Worm (Caenorhabditis elegans) whole organism, L3 larva: ENCODE measurements around the gene emre-1.

Experiments used
- aly-2 ChIP-seq: fragments of 150-350 bp; optimal IDR thresholded peaks from 2 replicates; lab custom pipeline; 2014; ENCODE audit warnings: missing biosample characterization, missing genetic modification characterization
- ama-1 ChIP-seq: fragments of 150-350 bp; optimal IDR thresholded peaks from 2 replicates; lab custom pipeline; 2018
- ceh-16 ChIP-seq: sonication (generic microtip); optimal IDR thresholded peaks from 2 replicates; lab custom pipeline; 2017; ENCODE audit warnings: missing biosample characterization, missing genetic modification characterization
- ceh-28 ChIP-seq: fragments of 150-350 bp; optimal IDR thresholded peaks from 2 replicates; lab custom pipeline; 2014; ENCODE audit warnings: missing biosample characterization, missing genetic modification reagents, missing genetic modification characterization
- ceh-82 ChIP-seq: fragments of 150-350 bp; optimal IDR thresholded peaks from 2 replicates; lab custom pipeline; 2014; ENCODE audit warnings: missing biosample characterization, missing genetic modification characterization
- ceh-9 ChIP-seq: sonication (generic microtip); optimal IDR thresholded peaks from 2 replicates; lab custom pipeline; 2018; ENCODE audit warnings: missing biosample characterization, missing genetic modification characterization
- daf-12 ChIP-seq: fragments of 150-350 bp; optimal IDR thresholded peaks from 2 replicates; lab custom pipeline; 2014; ENCODE audit warnings: missing biosample characterization, missing genetic modification reagents, missing genetic modification characterization
- egl-5 ChIP-seq: fragments of 150-350 bp; optimal IDR thresholded peaks from 2 replicates; lab custom pipeline; 2017; ENCODE audit warnings: missing biosample characterization, missing genetic modification reagents, missing genetic modification characterization, inconsistent platforms
- elt-1 ChIP-seq: fragments of 150-350 bp; optimal IDR thresholded peaks from 2 replicates; lab custom pipeline; 2014; ENCODE audit warnings: missing biosample characterization, missing genetic modification characterization
- elt-2 ChIP-seq: sonication (generic microtip); optimal IDR thresholded peaks from 2 replicates; lab custom pipeline; 2016; ENCODE audit warnings: missing genetic modification reagents, mild to moderate bottlenecking, missing genetic modification characterization, missing compliant biosample characterization
- elt-3 ChIP-seq, 3 experiments: fragments of 150-350 bp in 1 of 3; sonication (generic microtip) in 2 of 3; optimal IDR thresholded peaks; 2 replicates in 2 of 3; 4 replicates in 1 of 3; lab custom pipeline; 2014 to 2017; ENCODE audit warnings: missing biosample characterization in 3 of 3, missing genetic modification characterization in 3 of 3
- eor-1 ChIP-seq, 2 experiments: fragments of 150-350 bp; optimal IDR thresholded peaks; 2 replicates each; lab custom pipeline; 2014 to 2018; ENCODE audit warnings: missing biosample characterization in 2 of 2, missing genetic modification characterization in 2 of 2
- fkh-10 ChIP-seq: sonication (generic microtip); optimal IDR thresholded peaks from 2 replicates; lab custom pipeline; 2017; ENCODE audit warnings: missing biosample characterization, missing genetic modification reagents, missing genetic modification characterization
- fkh-2 ChIP-seq: fragments of 150-350 bp; optimal IDR thresholded peaks from 2 replicates; lab custom pipeline; 2014; ENCODE audit warnings: missing biosample characterization, missing genetic modification reagents, missing genetic modification characterization
- fos-1 ChIP-seq: fragments of 150-350 bp; optimal IDR thresholded peaks from 2 replicates; lab custom pipeline; 2014; ENCODE audit warnings: missing biosample characterization, missing genetic modification characterization
- jun-1 ChIP-seq: fragments of 150-350 bp; optimal IDR thresholded peaks from 2 replicates; lab custom pipeline; 2014; ENCODE audit warnings: missing biosample characterization, missing genetic modification reagents, missing genetic modification characterization
- lin-15B ChIP-seq: fragments of 150-350 bp; optimal IDR thresholded peaks from 2 replicates; lab custom pipeline; 2014; ENCODE audit warnings: missing biosample characterization, missing genetic modification characterization
- lin-39 ChIP-seq: fragments of 150-350 bp; optimal IDR thresholded peaks from 2 replicates; lab custom pipeline; 2018; ENCODE audit warnings: missing biosample characterization, missing genetic modification reagents, missing genetic modification characterization
- mdl-1 ChIP-seq: fragments of 150-350 bp; optimal IDR thresholded peaks from 2 replicates; lab custom pipeline; 2014; ENCODE audit warnings: missing biosample characterization, missing genetic modification characterization
- mml-1 ChIP-seq: fragments of 150-350 bp; sonication (generic microtip); optimal IDR thresholded peaks from 3 replicates; lab custom pipeline; 2014; ENCODE audit warnings: missing biosample characterization, missing genetic modification characterization
- nfya-1 ChIP-seq: sonication (generic microtip); optimal IDR thresholded peaks from 2 replicates; lab custom pipeline; 2017; ENCODE audit warnings: missing genetic modification characterization, mild to moderate bottlenecking, missing compliant biosample characterization, antibody characterized with exemption, moderate library complexity; ENCODE audit not compliant: insufficient read depth
- nhr-11 ChIP-seq: fragments of 150-350 bp; optimal IDR thresholded peaks from 2 replicates; lab custom pipeline; 2014; ENCODE audit warnings: missing biosample characterization, missing genetic modification characterization
- nhr-12 ChIP-seq: fragments of 150-350 bp; optimal IDR thresholded peaks from 2 replicates; lab custom pipeline; 2014; ENCODE audit warnings: missing biosample characterization, missing genetic modification characterization
- nhr-28 ChIP-seq: fragments of 150-350 bp; optimal IDR thresholded peaks from 2 replicates; lab custom pipeline; 2014; ENCODE audit warnings: missing biosample characterization, missing genetic modification characterization
- nhr-43 ChIP-seq: sonication (generic microtip); optimal IDR thresholded peaks from 2 replicates; lab custom pipeline; 2016; ENCODE audit warnings: mild to moderate bottlenecking, missing genetic modification characterization, missing compliant biosample characterization; ENCODE audit not compliant: poor library complexity, severe bottlenecking
- nhr-67 ChIP-seq: fragments of 150-350 bp; optimal IDR thresholded peaks from 2 replicates; lab custom pipeline; 2014; ENCODE audit warnings: missing biosample characterization, missing genetic modification characterization
- nhr-76 ChIP-seq: fragments of 150-350 bp; sonication (generic microtip); optimal IDR thresholded peaks from 5 replicates; lab custom pipeline; 2014; ENCODE audit warnings: missing biosample characterization, missing genetic modification characterization
- nhr-77 ChIP-seq: fragments of 150-350 bp; optimal IDR thresholded peaks from 2 replicates; lab custom pipeline; 2014; ENCODE audit warnings: missing biosample characterization, missing genetic modification characterization
- pha-4 ChIP-seq: fragments of 150-350 bp; optimal IDR thresholded peaks from 2 replicates; lab custom pipeline; 2014; ENCODE audit warnings: missing biosample characterization, missing genetic modification reagents, missing genetic modification characterization
- pqm-1 ChIP-seq: fragments of 150-350 bp; optimal IDR thresholded peaks from 2 replicates; lab custom pipeline; 2017; ENCODE audit warnings: missing biosample characterization, missing genetic modification characterization, inconsistent platforms
- skn-1 ChIP-seq: fragments of 150-350 bp; optimal IDR thresholded peaks from 2 replicates; lab custom pipeline; 2014; ENCODE audit warnings: missing biosample characterization, missing genetic modification characterization
- snpc-4 ChIP-seq: fragments of 150-350 bp; optimal IDR thresholded peaks from 2 replicates; lab custom pipeline; 2014; ENCODE audit warnings: missing biosample characterization, missing genetic modification characterization
- tbx-2 ChIP-seq: sonication (generic microtip); optimal IDR thresholded peaks from 2 replicates; lab custom pipeline; 2016; ENCODE audit warnings: mild to moderate bottlenecking, missing genetic modification characterization, missing compliant biosample characterization
- unc-39 ChIP-seq: sonication (generic microtip); optimal IDR thresholded peaks from 4 replicates; lab custom pipeline; 2017; ENCODE audit warnings: missing biosample characterization, missing genetic modification characterization
- unc-62 ChIP-seq: fragments of 150-350 bp; sonication (generic microtip); optimal IDR thresholded peaks from 4 replicates; lab custom pipeline; 2014; ENCODE audit warnings: missing biosample characterization, missing genetic modification reagents, missing genetic modification characterization
- ztf-11 ChIP-seq: fragments of 150-350 bp; optimal IDR thresholded peaks from 2 replicates; lab custom pipeline; 2014; ENCODE audit warnings: missing biosample characterization, missing genetic modification characterization

emre-1 gene

DNA sequence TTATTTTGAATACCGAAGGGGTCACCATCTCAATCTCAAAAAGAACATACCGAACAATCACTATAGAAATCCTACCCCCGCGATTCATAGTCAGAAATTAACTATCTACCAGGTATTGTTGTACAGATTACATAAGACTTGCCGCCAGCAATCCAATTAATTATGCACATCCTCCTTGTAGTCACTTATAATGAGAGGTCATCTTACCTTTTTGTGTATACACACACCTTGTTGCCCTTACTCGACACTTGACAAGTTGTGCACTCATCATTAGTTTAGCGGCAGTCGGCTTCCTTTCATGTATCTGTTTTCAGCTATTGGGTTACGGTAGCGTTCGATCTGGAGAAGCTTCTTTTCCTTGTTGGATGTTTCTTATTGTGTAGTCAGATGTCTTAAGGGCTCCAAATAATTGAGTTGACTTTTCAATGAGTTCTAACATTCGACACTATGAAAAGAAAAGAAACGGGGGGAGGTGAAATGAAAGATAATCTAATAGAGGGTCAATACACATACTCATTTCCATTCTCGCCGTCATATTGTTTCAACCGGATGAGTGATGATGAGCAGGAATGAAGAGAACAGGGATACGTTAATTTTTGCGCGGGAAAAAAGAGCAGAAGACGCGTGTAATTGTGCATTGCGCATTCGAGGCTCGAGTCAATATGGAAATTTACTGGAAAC lies 20.0 kb upstream of the emre-1 start:
- TF ChIP-seq aly-2 = no peak
- no peak for TF ChIP-seq fos-1 (tag; lab: Kevin White, UChicago)
- TF ChIP-seq nhr-28 (tag; lab: Kevin White, UChicago) = no peak
- TF ChIP-seq ama-1 (lab: Kevin White, UChicago) = no peak
- TF ChIP-seq ztf-11 = no peak
- TF ChIP-seq tbx-2 (tag; lab: Kevin White, UChicago) = no peak
- no peak for TF ChIP-seq nhr-11 (tag; lab: Kevin White, UChicago)
- TF ChIP-seq ceh-9 = no peak
- TF ChIP-seq nhr-76 (tag; lab: Kevin White, UChicago) = no peak
- TF ChIP-seq lin-15B = no peak
- no peak for TF ChIP-seq nhr-43

DNA sequence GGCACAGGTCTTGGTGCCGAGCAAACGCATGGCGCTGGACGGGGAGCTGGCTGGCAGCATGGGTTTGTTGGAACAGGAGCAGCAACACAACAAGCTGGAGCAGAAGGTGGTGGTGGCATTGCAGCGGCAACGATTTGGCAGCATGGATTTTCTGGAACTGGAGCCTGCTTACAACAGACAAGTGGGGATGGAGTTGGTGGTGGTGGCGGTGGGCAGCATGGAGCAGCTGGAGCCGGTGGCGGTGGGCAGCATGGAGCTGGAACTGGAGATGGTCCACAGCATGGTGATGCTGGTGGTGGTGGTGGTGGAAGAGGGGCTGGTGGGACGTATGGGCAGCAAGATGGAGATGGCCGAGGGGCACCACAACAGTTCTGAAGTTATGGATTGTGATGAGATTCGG lies 18.6 kb upstream of the emre-1 start:
- TF ChIP-seq elt-2 (tag; lab: Kevin White, UChicago) (no peak), nhr-43 (no peak), nhr-77 (no peak), ama-1 (lab: Kevin White, UChicago) (no peak), jun-1 (tag; lab: Kevin White, UChicago) (no peak), nhr-67 (tag; lab: Kevin White, UChicago) (no peak), skn-1 (tag; lab: Kevin White, UChicago) (no peak), snpc-4 (tag; lab: Kevin White, UChicago) (no peak), unc-39 (tag; lab: Kevin White, UChicago) (no peak)

DNA sequence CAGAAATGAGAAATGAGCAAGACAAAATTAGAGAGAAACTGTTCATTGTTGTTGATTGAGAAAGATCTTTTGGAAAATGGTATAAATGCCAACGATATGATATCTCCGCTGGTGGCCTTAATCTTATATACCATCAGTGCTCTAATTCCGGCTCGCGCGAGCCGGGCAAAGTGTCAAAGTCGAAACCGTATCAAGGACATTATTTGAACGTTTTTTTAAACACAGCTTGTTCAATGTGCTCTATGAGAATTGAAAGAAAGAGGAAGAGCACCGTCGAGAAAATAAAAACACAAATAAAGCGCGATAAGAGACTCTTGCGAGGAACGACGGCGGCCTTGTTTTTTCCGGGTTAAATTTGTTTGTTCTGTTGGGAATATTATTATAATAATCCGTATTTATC lies 18.0 kb upstream of the emre-1 start, which contains the start of gene idpp-3:
Gene idpp-3 (minus strand): TSS at position 101 of the 400 bp plus-strand sequence.
- TF ChIP-seq lin-39 (tag; lab: Kevin White, UChicago) (no peak), pha-4 (tag; lab: Kevin White, UChicago) (no peak), nhr-11 (tag; lab: Kevin White, UChicago) (no peak), snpc-4 (tag; lab: Kevin White, UChicago) (no peak), daf-12 (tag; lab: Kevin White, UChicago) (no peak), unc-39 (tag; lab: Kevin White, UChicago) (no peak), eor-1 (tag; optimal IDR thresholded peaks at IDR 0.05; lab: Kevin White, UChicago) (no peak), ceh-28 (tag; lab: Kevin White, UChicago) (no peak), ceh-9 (no peak), nhr-28 (tag; lab: Kevin White, UChicago) (no peak)

DNA sequence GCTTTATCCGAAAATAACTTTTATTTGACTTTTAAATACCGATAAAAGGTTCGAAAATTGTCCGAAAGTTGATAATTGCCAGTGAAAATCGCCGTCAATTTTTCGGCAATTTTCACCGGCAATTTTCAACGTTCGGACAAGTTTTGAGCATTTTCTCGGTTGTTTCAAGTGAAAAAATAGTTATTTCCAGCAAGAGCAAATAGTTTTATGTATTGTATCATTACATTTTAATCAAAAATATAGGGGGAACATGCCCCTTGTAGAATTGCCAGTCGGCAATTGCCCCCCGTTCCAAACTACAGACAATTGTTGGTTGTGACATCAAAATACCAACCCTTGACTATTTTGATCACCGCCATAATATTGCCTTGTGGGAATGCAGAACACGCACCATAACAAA lies 17.0 kb upstream of the emre-1 start, which contains the start of gene rgs-10:
Gene rgs-10 (plus strand): TSS at position 301 of the 400 bp plus-strand sequence.
- TF ChIP-seq ceh-9 (no peak), ceh-82 (tag; lab: Kevin White, UChicago) (no peak), nhr-43 (no peak), elt-1 (no peak), nhr-12 (tag; lab: Kevin White, UChicago) (no peak), elt-3 (tag; optimal IDR thresholded peaks at IDR 0.05; lab: Kevin White, UChicago) (no peak), ceh-16 (tag; lab: Kevin White, UChicago) (no peak), mml-1 (tag; lab: Kevin White, UChicago) (no peak), nfya-1 (tag; lab: Kevin White, UChicago) (no peak), snpc-4 (tag; lab: Kevin White, UChicago) (no peak), egl-5 (no peak), fkh-2 (tag; lab: Kevin White, UChicago) (no peak), unc-62 (GFP tag; lab: Kevin White, UChicago) (no peak), ceh-28 (tag; lab: Kevin White, UChicago) (no peak), fos-1 (tag; lab: Kevin White, UChicago) (no peak), mdl-1 (tag; lab: Kevin White, UChicago) (no peak)

ce11 chrX:14964253-14964652 lies 15.2 kb upstream of the emre-1 start, which contains the start of gene rgs-11:
Gene rgs-11 (plus strand): TSS chrX:14964553.
- TF ChIP-seq pha-4 (tag; lab: Kevin White, UChicago) (no peak), skn-1 (tag; lab: Kevin White, UChicago) (no peak), mml-1 (tag; lab: Kevin White, UChicago) (no peak), fkh-10 (GFP tag; lab: Kevin White, UChicago) (no peak), ztf-11 (no peak), mdl-1 (tag; lab: Kevin White, UChicago) (no peak), ceh-28 (tag; lab: Kevin White, UChicago) (no peak), nhr-12 (tag; lab: Kevin White, UChicago) (no peak), fkh-2 (tag; lab: Kevin White, UChicago) (no peak), pqm-1 (tag; lab: Kevin White, UChicago) (no peak)
